Fruit fly (Drosophila melanogaster) whole organism, embryonic: ENCODE results near the gene scrt.
A peak's percentile ranks its signal among the peaks of the same experiment; 100 is the strongest.

Experiments
- ATbp ChIP-seq: fragments of 200-800 bp; sonication (Bioruptor generic); optimal IDR thresholded peaks from 2 replicates; lab custom pipeline; 2017; ENCODE audit warnings: missing biosample characterization, mild to moderate bottlenecking, missing genetic modification characterization, missing genetic modification reagents
- Ada2b ChIP-seq: fragments of 200-800 bp; sonication (Bioruptor generic); IDR thresholded peaks from 2 replicates; pipeline ENCODE4 v1.3.6; 2022; ENCODE audit warnings: missing biosample characterization, missing genetic modification characterization
- CG10274 ChIP-seq: fragments of 200-800 bp; sonication (Bioruptor generic); optimal IDR thresholded peaks from 3 replicates; lab custom pipeline; 2017; ENCODE audit warnings: missing biosample characterization, mild to moderate bottlenecking, missing genetic modification characterization
- CG10366 ChIP-seq: fragments of 200-800 bp; sonication (Bioruptor generic); IDR thresholded peaks from 2 replicates; pipeline ENCODE4 v1.3.6; 2022; ENCODE audit warnings: missing biosample characterization, missing genetic modification characterization
- CG10462 ChIP-seq: fragments of 200-800 bp; sonication (Bioruptor generic); optimal IDR thresholded peaks from 2 replicates; lab custom pipeline; 2016; ENCODE audit warnings: missing biosample characterization, missing genetic modification characterization
- CG15696 ChIP-seq: fragments of 200-800 bp; sonication (Bioruptor generic); optimal IDR thresholded peaks from 2 replicates; lab custom pipeline; 2019; ENCODE audit warnings: missing biosample characterization, mild to moderate bottlenecking, missing genetic modification characterization, moderate library complexity
- CG16779 ChIP-seq: fragments of 200-800 bp; sonication (Bioruptor generic); IDR thresholded peaks from 2 replicates; pipeline ENCODE4 v1.3.6; 2022; ENCODE audit warnings: missing biosample characterization, missing genetic modification characterization
- CG16813 ChIP-seq: fragments of 200-800 bp; sonication (Bioruptor generic); IDR thresholded peaks from 3 replicates; pipeline ENCODE4 v1.3.6; 2022; ENCODE audit warnings: missing biosample characterization, missing genetic modification characterization; ENCODE audit not compliant: partially characterized antibody
- CG31388 ChIP-seq: fragments of 200-800 bp; sonication (Bioruptor generic); optimal IDR thresholded peaks from 2 replicates; lab custom pipeline; 2016; ENCODE audit warnings: missing biosample characterization, missing genetic modification characterization
- CG32532 ChIP-seq: fragments of 200-800 bp; sonication (Bioruptor generic); IDR thresholded peaks from 2 replicates; pipeline ENCODE4 v1.3.6; 2022; ENCODE audit warnings: missing biosample characterization, missing genetic modification characterization
- CG33213 ChIP-seq: fragments of 200-800 bp; sonication (Bioruptor generic); optimal IDR thresholded peaks from 3 replicates; lab custom pipeline; 2016; ENCODE audit warnings: missing biosample characterization, missing genetic modification characterization
- CG4282 ChIP-seq: fragments of 200-800 bp; sonication (Bioruptor generic); optimal IDR thresholded peaks from 2 replicates; lab custom pipeline; 2016; ENCODE audit warnings: missing biosample characterization, missing genetic modification characterization
- CG4424 ChIP-seq: fragments of 200-800 bp; sonication (Bioruptor generic); optimal IDR thresholded peaks from 3 replicates; lab custom pipeline; 2016; ENCODE audit warnings: missing biosample characterization, missing genetic modification characterization
- CG7786 ChIP-seq: fragments of 200-800 bp; sonication (Bioruptor generic); optimal IDR thresholded peaks from 2 replicates; lab custom pipeline; 2016; ENCODE audit warnings: missing biosample characterization, missing genetic modification characterization
- CG8359 ChIP-seq: fragments of 200-800 bp; sonication (Bioruptor generic); optimal IDR thresholded peaks from 2 replicates; lab custom pipeline; 2017; ENCODE audit warnings: missing biosample characterization, mild to moderate bottlenecking, missing genetic modification characterization, borderline replicate concordance
- CG8924 ChIP-seq: fragments of 200-800 bp; optimal IDR thresholded peaks from 3 replicates; lab custom pipeline; 2019; ENCODE audit warnings: missing biosample characterization, mild to moderate bottlenecking, missing genetic modification characterization, moderate library complexity
- CG9437 ChIP-seq: fragments of 200-800 bp; sonication (Bioruptor generic); optimal IDR thresholded peaks from 2 replicates; lab custom pipeline; 2018; ENCODE audit warnings: missing biosample characterization, mild to moderate bottlenecking, missing genetic modification characterization
- CHES-1-like ChIP-seq: fragments of 200-800 bp; sonication (Bioruptor generic); optimal IDR thresholded peaks from 2 replicates; lab custom pipeline; 2016; ENCODE audit warnings: missing biosample characterization, missing genetic modification characterization
- CkIIα-i1 ChIP-seq: fragments of 200-800 bp; sonication (Bioruptor generic); IDR thresholded peaks from 2 replicates; pipeline ENCODE4 v1.3.6; 2022; ENCODE audit warnings: missing biosample characterization, missing genetic modification characterization
- GATAe ChIP-seq: fragments of 200-800 bp; sonication (Bioruptor generic); conservative IDR thresholded peaks from 2 replicates; pipeline ENCODE4 v1.3.6; 2022; ENCODE audit warnings: missing biosample characterization, missing genetic modification characterization
- HHEX ChIP-seq: fragments of 200-800 bp; sonication (Bioruptor generic); optimal IDR thresholded peaks from 3 replicates; lab custom pipeline; 2017; ENCODE audit warnings: missing biosample characterization, mild to moderate bottlenecking, missing genetic modification characterization, missing genetic modification reagents
- Hand ChIP-seq: fragments of 200-800 bp; sonication (Bioruptor generic); optimal IDR thresholded peaks from 2 replicates; lab custom pipeline; 2017; ENCODE audit warnings: mild to moderate bottlenecking, missing biosample characterization, missing genetic modification reagents, missing genetic modification characterization
- Hr39 ChIP-seq: fragments of >200 bp; optimal IDR thresholded peaks from 2 replicates; lab custom pipeline; 2017
- Hsf ChIP-seq: fragments of 200-800 bp; sonication (Bioruptor generic); optimal IDR thresholded peaks from 3 replicates; lab custom pipeline; 2016; ENCODE audit warnings: missing biosample characterization, missing genetic modification characterization
- MTF-1 ChIP-seq: fragments of 200-800 bp; sonication (Bioruptor generic); optimal IDR thresholded peaks from 2 replicates; lab custom pipeline; 2018; ENCODE audit warnings: missing biosample characterization, mild to moderate bottlenecking, missing genetic modification characterization, borderline replicate concordance
- Optix ChIP-seq: fragments of 200-800 bp; sonication (Bioruptor generic); IDR thresholded peaks from 3 replicates; pipeline ENCODE4 v1.3.6; 2022; ENCODE audit warnings: missing biosample characterization, missing genetic modification characterization
- Rfx ChIP-seq: fragments of 200-800 bp; sonication (Bioruptor generic); IDR thresholded peaks from 2 replicates; pipeline ENCODE4 v1.3.6; 2022; ENCODE audit warnings: missing biosample characterization, missing genetic modification characterization
- Sry-δ ChIP-seq: fragments of 200-800 bp; sonication (Bioruptor generic); optimal IDR thresholded peaks from 2 replicates; lab custom pipeline; 2016; ENCODE audit warnings: missing biosample characterization, missing genetic modification characterization
- Ssrp ChIP-seq: fragments of 200-800 bp; sonication (Bioruptor generic); optimal IDR thresholded peaks from 2 replicates; lab custom pipeline; 2018; ENCODE audit warnings: missing biosample characterization, mild to moderate bottlenecking, missing genetic modification characterization, moderate library complexity
- Trl ChIP-seq, 3 experiments: fragments of >200 bp in 2 of 3; fragments of 200-800 bp in 1 of 3; sonication (Bioruptor generic) in 1 of 3; optimal IDR thresholded peaks; 2 replicates in 1 of 3; 3 replicates in 2 of 3; lab custom pipeline; 2016 to 2017; ENCODE audit warnings: missing biosample characterization in 1 of 3, missing genetic modification characterization in 1 of 3
- Xbp1 ChIP-seq: fragments of 200-800 bp; sonication (Bioruptor generic); optimal IDR thresholded peaks from 3 replicates; lab custom pipeline; 2016; ENCODE audit warnings: missing biosample characterization, mild to moderate bottlenecking, missing genetic modification characterization
- bsh ChIP-seq, 2 experiments: fragments of 200-800 bp; sonication (Bioruptor generic); optimal IDR thresholded peaks; 2 replicates each; lab custom pipeline; 2017 to 2018; ENCODE audit warnings: mild to moderate bottlenecking in 2 of 2, missing biosample characterization in 2 of 2, missing genetic modification characterization in 2 of 2, moderate library complexity in 1 of 2
- chinmo ChIP-seq: fragments of 200-800 bp; sonication (Bioruptor generic); IDR thresholded peaks from 4 replicates; pipeline ENCODE4 v1.3.6; 2022; ENCODE audit warnings: missing biosample characterization, missing genetic modification characterization; ENCODE audit not compliant: partially characterized antibody
- chn ChIP-seq: fragments of 200-800 bp; sonication (Bioruptor generic); optimal IDR thresholded peaks from 2 replicates; lab custom pipeline; 2016; ENCODE audit warnings: missing biosample characterization, missing genetic modification characterization
- dati ChIP-seq: fragments of 200-800 bp; sonication (Bioruptor generic); IDR thresholded peaks from 2 replicates; pipeline ENCODE4 v1.3.6; 2022; ENCODE audit warnings: missing biosample characterization, missing genetic modification characterization
- fd96Cb ChIP-seq: fragments of 200-800 bp; sonication (Bioruptor generic); optimal IDR thresholded peaks from 2 replicates; lab custom pipeline; 2018; ENCODE audit warnings: missing biosample characterization, mild to moderate bottlenecking, missing genetic modification characterization, moderate library complexity
- fru ChIP-seq: fragments of >200 bp; optimal IDR thresholded peaks from 2 replicates; lab custom pipeline; 2017
- hbn ChIP-seq: fragments of 200-800 bp; sonication (Bioruptor generic); IDR thresholded peaks from 2 replicates; pipeline ENCODE4 v1.3.6; 2022; ENCODE audit warnings: missing biosample characterization, missing genetic modification characterization; ENCODE audit not compliant: partially characterized antibody
- hkb ChIP-seq, 2 experiments: fragments of 200-800 bp in 1 of 2; fragments of >200 bp in 1 of 2; sonication (Bioruptor generic) in 1 of 2; IDR thresholded peaks in 1 of 2; optimal IDR thresholded peaks in 1 of 2; 2 replicates each; pipeline versions ENCODE4 v1.3.6 to Lab custom; 2017 to 2022; ENCODE audit warnings: missing biosample characterization in 1 of 2, missing genetic modification characterization in 1 of 2
- inv ChIP-seq: fragments of 200-800 bp; sonication (Bioruptor generic); IDR thresholded peaks from 2 replicates; pipeline ENCODE4 v1.3.6; 2022; ENCODE audit warnings: missing biosample characterization, missing genetic modification characterization; ENCODE audit not compliant: partially characterized antibody
- ken ChIP-seq: fragments of 200-800 bp; sonication (Bioruptor generic); IDR thresholded peaks from 3 replicates; pipeline ENCODE4 v1.3.6; 2022; ENCODE audit warnings: missing biosample characterization, missing genetic modification characterization
- lov ChIP-seq, 2 experiments: fragments of 200-800 bp in 1 of 2; fragments of >200 bp in 1 of 2; sonication (Bioruptor generic) in 1 of 2; IDR thresholded peaks in 1 of 2; optimal IDR thresholded peaks in 1 of 2; 2 replicates in 1 of 2; 3 replicates in 1 of 2; pipeline versions ENCODE4 v1.3.6 to Lab custom; 2017 to 2022; ENCODE audit warnings: missing biosample characterization in 1 of 2, missing genetic modification characterization in 1 of 2
- pum ChIP-seq: fragments of 200-800 bp; sonication (Bioruptor generic); optimal IDR thresholded peaks from 2 replicates; lab custom pipeline; 2016; ENCODE audit warnings: missing biosample characterization, missing genetic modification characterization
- slbo ChIP-seq: fragments of 200-800 bp; sonication (Bioruptor generic); IDR thresholded peaks from 2 replicates; pipeline ENCODE4 v1.3.6; 2022; ENCODE audit warnings: missing biosample characterization, missing genetic modification characterization
- stc ChIP-seq: fragments of 200-800 bp; sonication (Bioruptor generic); IDR thresholded peaks from 2 replicates; pipeline ENCODE4 v1.3.6; 2022; ENCODE audit warnings: missing biosample characterization, missing genetic modification characterization
- tio ChIP-seq: fragments of 200-800 bp; sonication (Bioruptor generic); optimal IDR thresholded peaks from 2 replicates; lab custom pipeline; 2017; ENCODE audit warnings: missing biosample characterization, missing genetic modification characterization, inconsistent platforms
- trh ChIP-seq: fragments of 200-800 bp; sonication (Bioruptor generic); optimal IDR thresholded peaks from 2 replicates; lab custom pipeline; 2016; ENCODE audit warnings: missing biosample characterization, missing genetic modification characterization
- unc-4 ChIP-seq: fragments of 200-800 bp; sonication (Bioruptor generic); IDR thresholded peaks from 2 replicates; pipeline ENCODE4 v1.3.6; 2022; ENCODE audit warnings: missing biosample characterization, missing genetic modification characterization; ENCODE audit not compliant: partially characterized antibody

scrt gene

dm6 chr3L:3970372-3971031 is 13.2 kb upstream of the scrt start (continued):
- TF ChIP-seq Xbp1 (peak; percentile 42), CG8359 (GFP tag; lab: Kevin White, UChicago) (no peak), Hr39 (lab: Kevin White, UChicago) (no peak), HHEX (no peak), CG4282 (GFP tag; lab: Kevin White, UChicago) (no peak), MTF-1 (no peak), CG15696 (tag; lab: Kevin White, UChicago) (no peak), CG4424 (no peak), ATbp (GFP tag; lab: Kevin White, UChicago) (peak; percentile 24), dati (GFP tag; lab: Robert Waterston, UW) (no peak), hkb (optimal IDR thresholded peaks at IDR 0.05; lab: Kevin White, UChicago) (no peak), hkb (GFP tag; IDR thresholded peaks at IDR 0.05; lab: Robert Waterston, UW) (0 out of 2 replicates have a peak, but pooled peaks have one; percentile 24), tio (GFP tag; lab: Kevin White, UChicago) (peak; percentile 2), CG33213 (GFP tag; lab: Kevin White, UChicago) (no peak), unc-4 (GFP tag; lab: Robert Waterston, UW) (no peak), CG31388 (GFP tag; lab: Kevin White, UChicago) (no peak), CG9437 (GFP tag; lab: Kevin White, UChicago) (peak; percentile 15), Rfx (GFP tag; lab: Robert Waterston, UW) (peak; percentile 50; the same call in 1 of the 2 replicates), CG10462 (no peak), Hsf (GFP tag; lab: Kevin White, UChicago) (peak; percentile 24), slbo (GFP tag; lab: Robert Waterston, UW) (peak; percentile 66), CG8924 (tag; lab: Kevin White, UChicago) (peak; percentile 38), Ada2b (GFP tag; lab: Robert Waterston, UW) (no peak), CHES-1-like (no peak), CkIIα-i1 (GFP tag; lab: Robert Waterston, UW) (no peak), CG7786 (GFP tag; lab: Kevin White, UChicago) (peak; percentile 22), Hand (GFP tag; lab: Kevin White, UChicago) (peak; percentile 42), ken (GFP tag; lab: Robert Waterston, UW) (no peak), GATAe (GFP tag; lab: Robert Waterston, UW) (no peak), bsh (GFP tag; optimal IDR thresholded peaks at IDR 0.05; lab: Kevin White, UChicago) (peak in 1 of 2 experiments; percentile 60), chn (GFP tag; lab: Kevin White, UChicago) (no peak), CG10274 (no peak), pum (GFP tag; lab: Kevin White, UChicago) (no peak), fd96Cb (tag; lab: Kevin White, UChicago) (peak; percentile 19), Ssrp (tag; lab: Kevin White, UChicago) (peak; percentile 21), CG16813 (GFP tag; lab: Robert Waterston, UW) (no peak), CG32532 (GFP tag; lab: Robert Waterston, UW) (peak; percentile 39; the same call in 1 of the 2 replicates), Sry-δ (GFP tag; lab: Kevin White, UChicago) (no peak), CG10366 (GFP tag; lab: Robert Waterston, UW) (peak; percentile 53), stc (peak; percentile 46; the same call in 1 of the 2 replicates), fru (lab: Kevin White, UChicago) (no peak), chinmo (GFP tag; lab: Robert Waterston, UW) (no peak), Trl (optimal IDR thresholded peaks at IDR 0.05; lab: Kevin White, UChicago) (no peak), Trl (GFP tag; optimal IDR thresholded peaks at IDR 0.05; lab: Kevin White, UChicago) (peak; percentile 20), hbn (no peak), lov (optimal IDR thresholded peaks at IDR 0.05; lab: Kevin White, UChicago) (no peak), lov (GFP tag; IDR thresholded peaks at IDR 0.05; lab: Robert Waterston, UW) (no peak), CG16779 (GFP tag; lab: Robert Waterston, UW) (no peak), trh (GFP tag; lab: Kevin White, UChicago) (no peak), inv (GFP tag; lab: Robert Waterston, UW) (no peak), Optix (GFP tag; lab: Robert Waterston, UW) (0 out of 3 replicates have a peak, but pooled peaks have one; percentile 31)
